Worm (Caenorhabditis elegans): ENCODE data around the gene pbo-4.
A peak's percentile ranks its signal among the peaks of the same experiment; 100 is the strongest.

The pbo-4 gene

DNA sequence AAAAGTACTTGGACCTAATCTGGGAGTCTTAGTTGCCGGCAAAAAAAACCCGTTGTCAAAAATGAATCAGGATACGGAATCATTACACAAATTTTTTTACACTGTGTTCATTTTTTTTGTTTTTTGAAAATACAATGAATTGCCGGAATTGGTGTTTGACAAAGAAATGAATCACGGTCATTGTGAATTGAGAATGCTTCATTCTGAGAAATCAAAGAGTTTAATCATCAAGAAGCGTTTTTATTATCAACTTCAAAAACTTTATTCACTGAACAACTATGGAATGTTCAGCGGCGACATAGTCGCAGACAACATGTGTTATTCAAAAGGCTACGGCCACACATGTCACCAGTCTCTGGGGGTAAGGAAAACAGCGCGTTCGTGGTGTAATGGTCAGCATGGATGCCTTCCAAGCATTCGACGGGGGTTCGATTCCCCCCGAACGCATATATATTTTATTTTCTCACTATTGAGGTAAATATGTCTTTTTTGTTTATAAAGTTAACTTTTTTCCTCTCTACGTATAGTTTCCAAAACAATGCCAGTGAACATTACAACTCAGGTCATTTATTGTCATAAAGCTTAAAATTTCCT is 9.6 kb downstream of the pbo-4 start, which contains the start of gene nas-10:
Gene nas-10 (minus strand): TSS at position 51 of the 594 bp plus-strand sequence.
- TF ChIP-seq ceh-39 (tag; optimal IDR thresholded peaks at IDR 0.05) (no peak), mls-2 (tag; optimal IDR thresholded peaks at IDR 0.05) (peak; percentile 95), unc-39 (tag; optimal IDR thresholded peaks at IDR 0.05) (peak; percentile 10), flh-1 (GFP tag; optimal IDR thresholded peaks at IDR 0.05) (peak; percentile 51), cnd-1 (tag; optimal IDR thresholded peaks at IDR 0.05) (peak; percentile 83), ceh-43 (GFP tag; optimal IDR thresholded peaks at IDR 0.05) (peak; percentile 68), snpc-4 (tag; optimal IDR thresholded peaks at IDR 0.05) (no peak), nhr-237 (tag; optimal IDR thresholded peaks at IDR 0.05) (no peak), mab-5 (tag; optimal IDR thresholded peaks at IDR 0.05) (no peak), ces-1 (GFP tag; optimal IDR thresholded peaks at IDR 0.05) (peak; percentile 50), nhr-2 (tag; optimal IDR thresholded peaks at IDR 0.05) (no peak), hlh-1 (tag; optimal IDR thresholded peaks at IDR 0.05) (peak; percentile 57), unc-62 (GFP tag; optimal IDR thresholded peaks at IDR 0.05) (no peak), ztf-11 (tag; optimal IDR thresholded peaks at IDR 0.05) (peak; percentile 38), pha-4 (tag; optimal IDR thresholded peaks at IDR 0.05) (peak; percentile 65), zip-8 (tag; optimal IDR thresholded peaks at IDR 0.05) (no peak), ham-2 (GFP tag; optimal IDR thresholded peaks at IDR 0.05) (peak; percentile 73), nhr-28 (tag; optimal IDR thresholded peaks at IDR 0.05) (peak; percentile 17), elt-3 (tag; optimal IDR thresholded peaks at IDR 0.05) (no peak), lsy-2 (tag; optimal IDR thresholded peaks at IDR 0.05) (no peak), blmp-1 (tag; optimal IDR thresholded peaks at IDR 0.05) (no peak), elt-1 (tag; optimal IDR thresholded peaks at IDR 0.05; ENCODE audit: borderline replicate concordance, insufficient read depth) (no peak), ceh-83 (GFP tag; optimal IDR thresholded peaks at IDR 0.05) (peak; percentile 90), lin-13 (tag; optimal IDR thresholded peaks at IDR 0.05) (no peak), tbx-8 (GFP tag; optimal IDR thresholded peaks at IDR 0.05) (peak; percentile 30), mep-1 (tag; optimal IDR thresholded peaks at IDR 0.05) (peak; percentile 61), sem-2 (GFP tag; optimal IDR thresholded peaks at IDR 0.05) (peak; percentile 80), lin-32 (GFP tag; optimal IDR thresholded peaks at IDR 0.05) (peak; percentile 76), unc-120 (tag; optimal IDR thresholded peaks at IDR 0.05; ENCODE audit: poor library complexity, severe bottlenecking) (peak; percentile 86), nhr-12 (tag; optimal IDR thresholded peaks at IDR 0.05) (no peak), M03D4.4 (tag; optimal IDR thresholded peaks at IDR 0.05) (peak; percentile 92), sptf-1 (tag; optimal IDR thresholded peaks at IDR 0.05) (peak; percentile 95), bed-3 (GFP tag; optimal IDR thresholded peaks at IDR 0.05) (peak; percentile 76), nhr-76 (tag; optimal IDR thresholded peaks at IDR 0.05) (no peak), drap-1 (GFP tag; optimal IDR thresholded peaks at IDR 0.05) (peak; percentile 88)

ce11 chrX:10965508-10965907 is 11.6 kb downstream of the pbo-4 start:
- TF ChIP-seq ces-1 (GFP tag; optimal IDR thresholded peaks at IDR 0.05) (peak; percentile 82), unc-120 (tag; optimal IDR thresholded peaks at IDR 0.05; ENCODE audit: poor library complexity, severe bottlenecking) (no peak)

DNA sequence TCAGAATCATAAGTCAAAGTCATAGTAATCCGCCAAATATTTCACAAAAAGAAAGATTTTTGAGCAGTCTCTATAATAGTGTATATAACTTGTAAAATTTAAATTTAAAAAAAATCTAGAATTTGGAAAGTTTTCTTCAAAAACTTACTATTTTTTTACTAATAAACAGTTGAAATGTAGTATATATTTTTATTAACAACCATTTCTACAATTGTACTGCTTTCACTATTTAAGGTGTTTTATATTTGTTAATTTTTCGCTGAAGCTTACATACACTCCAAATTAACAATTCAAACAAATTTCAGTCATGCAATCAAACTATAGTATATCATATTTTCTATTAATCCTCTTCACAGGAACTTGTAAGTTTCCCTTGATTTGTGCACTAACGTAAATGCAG is 12.3 kb downstream of the pbo-4 start, which contains the start of gene lge-1:
Gene lge-1 (plus strand): TSS at position 301 of the 400 bp plus-strand sequence.
- TF ChIP-seq mep-1 (tag; optimal IDR thresholded peaks at IDR 0.05) (no peak), snpc-4 (tag; optimal IDR thresholded peaks at IDR 0.05) (no peak), unc-39 (tag; optimal IDR thresholded peaks at IDR 0.05) (no peak), drap-1 (GFP tag; optimal IDR thresholded peaks at IDR 0.05) (no peak), M03D4.4 (tag; optimal IDR thresholded peaks at IDR 0.05) (no peak), sem-2 (GFP tag; optimal IDR thresholded peaks at IDR 0.05) (no peak), lin-32 (GFP tag; optimal IDR thresholded peaks at IDR 0.05) (no peak), pha-4 (tag; optimal IDR thresholded peaks at IDR 0.05) (no peak), hlh-1 (tag; optimal IDR thresholded peaks at IDR 0.05) (no peak), nhr-76 (tag; optimal IDR thresholded peaks at IDR 0.05) (no peak), nhr-12 (tag; optimal IDR thresholded peaks at IDR 0.05) (no peak)

DNA sequence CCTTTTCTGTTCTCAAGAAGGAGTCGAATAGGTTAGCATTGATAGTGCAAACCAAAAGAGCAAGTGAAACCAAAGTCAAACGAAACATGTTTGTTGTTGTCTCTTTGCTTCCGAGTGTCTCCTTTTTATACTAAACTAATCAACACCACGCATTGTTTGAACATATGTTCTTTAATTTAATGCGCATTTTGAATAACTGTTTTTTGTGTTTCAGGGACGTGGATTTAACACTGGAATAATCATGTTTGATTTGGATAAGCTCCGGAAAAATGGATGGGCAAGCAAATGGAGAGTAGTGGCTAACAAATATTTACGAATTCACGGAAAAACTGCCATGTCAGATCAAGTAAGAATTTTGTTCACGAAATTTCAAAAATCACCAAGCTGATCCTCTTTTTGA is 13.8 kb downstream of the pbo-4 start, which contains the start of gene K09C8.9:
Gene K09C8.9 (minus strand): TSS at position 101 of the 400 bp plus-strand sequence.
- no peak for TF ChIP-seq ztf-11 (tag; optimal IDR thresholded peaks at IDR 0.05)
- TF ChIP-seq flh-1 (GFP tag; optimal IDR thresholded peaks at IDR 0.05) = no peak
- TF ChIP-seq ces-1 (GFP tag; optimal IDR thresholded peaks at IDR 0.05) = no peak
- TF ChIP-seq drap-1 (GFP tag; optimal IDR thresholded peaks at IDR 0.05) = no peak
- TF ChIP-seq zip-8 (tag; optimal IDR thresholded peaks at IDR 0.05) = no peak
- no peak for TF ChIP-seq unc-39 (tag; optimal IDR thresholded peaks at IDR 0.05)
- TF ChIP-seq pha-4 (tag; optimal IDR thresholded peaks at IDR 0.05) = no peak
- no peak for TF ChIP-seq nhr-2 (tag; optimal IDR thresholded peaks at IDR 0.05)
- no peak for TF ChIP-seq lsy-2 (tag; optimal IDR thresholded peaks at IDR 0.05)
- TF ChIP-seq cnd-1 (tag; optimal IDR thresholded peaks at IDR 0.05) = no peak
- no peak for TF ChIP-seq nhr-76 (tag; optimal IDR thresholded peaks at IDR 0.05)
- TF ChIP-seq ceh-43 (GFP tag; optimal IDR thresholded peaks at IDR 0.05) = no peak
- TF ChIP-seq nhr-237 (tag; optimal IDR thresholded peaks at IDR 0.05) = no peak
- no peak for TF ChIP-seq snpc-4 (tag; optimal IDR thresholded peaks at IDR 0.05)
- TF ChIP-seq elt-1 (tag; optimal IDR thresholded peaks at IDR 0.05; ENCODE audit: borderline replicate concordance, insufficient read depth) = no peak
- no peak for TF ChIP-seq mep-1 (tag; optimal IDR thresholded peaks at IDR 0.05)
- no peak for TF ChIP-seq ceh-39 (tag; optimal IDR thresholded peaks at IDR 0.05)
- no peak for TF ChIP-seq unc-120 (tag; optimal IDR thresholded peaks at IDR 0.05; ENCODE audit: poor library complexity, severe bottlenecking)
- TF ChIP-seq mls-2 (tag; optimal IDR thresholded peaks at IDR 0.05) = no peak

Data from whole organism, mixed stage, embryonic.